Worm (Caenorhabditis elegans) whole organism, mixed stage, embryonic: ENCODE data around the gene daf-3.

ENCODE experiments used
- M03D4.4 ChIP-seq: sonication (generic microtip); optimal IDR thresholded peaks from 2 replicates; lab custom pipeline; 2017; ENCODE audit warnings: mild to moderate bottlenecking, missing genetic modification characterization, missing compliant biosample characterization
- bed-3 ChIP-seq: fragments of 200-800 bp; sonication (Bioruptor generic); optimal IDR thresholded peaks from 3 replicates; lab custom pipeline; 2018; ENCODE audit warnings: mild to moderate bottlenecking, missing genetic modification characterization, moderate library complexity, missing compliant biosample characterization
- blmp-1 ChIP-seq: fragments of 150-350 bp; optimal IDR thresholded peaks from 2 replicates; lab custom pipeline; 2014; ENCODE audit warnings: missing biosample characterization, missing genetic modification characterization
- ceh-39 ChIP-seq: fragments of 150-350 bp; optimal IDR thresholded peaks from 2 replicates; lab custom pipeline; 2014; ENCODE audit warnings: missing biosample characterization, missing genetic modification characterization
- ceh-43 ChIP-seq: fragments of 200-800 bp; sonication (Bioruptor generic); optimal IDR thresholded peaks from 2 replicates; lab custom pipeline; 2018; ENCODE audit warnings: mild to moderate bottlenecking, missing genetic modification characterization, moderate library complexity, missing compliant biosample characterization
- ces-1 ChIP-seq: fragments of 150-350 bp; optimal IDR thresholded peaks from 2 replicates; lab custom pipeline; 2014; ENCODE audit warnings: missing biosample characterization, missing genetic modification reagents, missing genetic modification characterization
- cnd-1 ChIP-seq: fragments of 200-800 bp; sonication (Bioruptor generic); optimal IDR thresholded peaks from 2 replicates; lab custom pipeline; 2018; ENCODE audit warnings: mild to moderate bottlenecking, missing genetic modification characterization, missing compliant biosample characterization
- drap-1 ChIP-seq: fragments of 200-800 bp; sonication (Bioruptor generic); optimal IDR thresholded peaks from 3 replicates; lab custom pipeline; 2018; ENCODE audit warnings: mild to moderate bottlenecking, missing genetic modification characterization, missing compliant biosample characterization
- elt-1 ChIP-seq: sonication (generic microtip); optimal IDR thresholded peaks from 2 replicates; lab custom pipeline; 2017; ENCODE audit warnings: missing genetic modification characterization, mild to moderate bottlenecking, missing compliant biosample characterization, antibody characterized with exemption, moderate library complexity, borderline replicate concordance; ENCODE audit not compliant: insufficient read depth
- elt-3 ChIP-seq: fragments of 150-350 bp; optimal IDR thresholded peaks from 2 replicates; lab custom pipeline; 2014; ENCODE audit warnings: missing biosample characterization, missing genetic modification characterization
- flh-1 ChIP-seq: fragments of 200-800 bp; sonication (Bioruptor generic); optimal IDR thresholded peaks from 2 replicates; lab custom pipeline; 2018; ENCODE audit warnings: mild to moderate bottlenecking, missing genetic modification characterization, moderate library complexity, missing compliant biosample characterization
- ham-2 ChIP-seq: fragments of 200-800 bp; sonication (Bioruptor generic); optimal IDR thresholded peaks from 2 replicates; lab custom pipeline; 2018; ENCODE audit warnings: mild to moderate bottlenecking, missing genetic modification characterization, missing compliant biosample characterization
- hlh-1 ChIP-seq: fragments of 150-350 bp; optimal IDR thresholded peaks from 2 replicates; lab custom pipeline; 2014; ENCODE audit warnings: missing biosample characterization, missing genetic modification reagents, missing genetic modification characterization
- lin-13 ChIP-seq: fragments of 150-350 bp; optimal IDR thresholded peaks from 2 replicates; lab custom pipeline; 2014; ENCODE audit warnings: missing biosample characterization, missing genetic modification characterization
- lin-32 ChIP-seq: fragments of 200-800 bp; sonication (Bioruptor generic); optimal IDR thresholded peaks from 2 replicates; lab custom pipeline; 2018; ENCODE audit warnings: mild to moderate bottlenecking, missing genetic modification characterization, missing compliant biosample characterization
- lsy-2 ChIP-seq: fragments of 150-350 bp; optimal IDR thresholded peaks from 2 replicates; lab custom pipeline; 2014; ENCODE audit warnings: missing biosample characterization, missing genetic modification characterization
- mab-5 ChIP-seq: fragments of 150-350 bp; optimal IDR thresholded peaks from 2 replicates; lab custom pipeline; 2014; ENCODE audit warnings: missing biosample characterization, missing genetic modification characterization
- mep-1 ChIP-seq: fragments of 150-350 bp; optimal IDR thresholded peaks from 2 replicates; lab custom pipeline; 2017; ENCODE audit warnings: missing biosample characterization, missing genetic modification reagents, missing genetic modification characterization, inconsistent platforms
- mls-2 ChIP-seq: sonication (generic microtip); optimal IDR thresholded peaks from 2 replicates; lab custom pipeline; 2016; ENCODE audit warnings: mild to moderate bottlenecking, missing genetic modification characterization, moderate library complexity, missing compliant biosample characterization
- nhr-12 ChIP-seq: fragments of 150-350 bp; optimal IDR thresholded peaks from 2 replicates; lab custom pipeline; 2014; ENCODE audit warnings: missing biosample characterization, missing genetic modification characterization
- nhr-2 ChIP-seq: fragments of 150-350 bp; optimal IDR thresholded peaks from 2 replicates; lab custom pipeline; 2014; ENCODE audit warnings: missing biosample characterization, missing genetic modification characterization
- nhr-28 ChIP-seq: fragments of 150-350 bp; optimal IDR thresholded peaks from 2 replicates; lab custom pipeline; 2014; ENCODE audit warnings: missing biosample characterization, missing genetic modification characterization
- pha-4 ChIP-seq: fragments of 150-350 bp; optimal IDR thresholded peaks from 2 replicates; lab custom pipeline; 2018; ENCODE audit warnings: missing biosample characterization, missing genetic modification reagents, missing genetic modification characterization
- sem-2 ChIP-seq: fragments of 200-800 bp; sonication (Bioruptor generic); optimal IDR thresholded peaks from 2 replicates; lab custom pipeline; 2018; ENCODE audit warnings: mild to moderate bottlenecking, missing genetic modification characterization, missing compliant biosample characterization
- snpc-4 ChIP-seq: fragments of 150-350 bp; optimal IDR thresholded peaks from 2 replicates; lab custom pipeline; 2014; ENCODE audit warnings: missing biosample characterization, missing genetic modification characterization
- sptf-1 ChIP-seq: sonication (generic microtip); optimal IDR thresholded peaks from 2 replicates; lab custom pipeline; 2017; ENCODE audit warnings: mild to moderate bottlenecking, missing genetic modification characterization, moderate library complexity, missing compliant biosample characterization
- unc-120 ChIP-seq: sonication (generic microtip); optimal IDR thresholded peaks from 2 replicates; lab custom pipeline; 2017; ENCODE audit warnings: missing genetic modification characterization, missing compliant biosample characterization; ENCODE audit not compliant: poor library complexity, severe bottlenecking
- unc-39 ChIP-seq: fragments of 150-350 bp; optimal IDR thresholded peaks from 2 replicates; lab custom pipeline; 2014; ENCODE audit warnings: missing biosample characterization, missing genetic modification characterization
- unc-62 ChIP-seq: fragments of 150-350 bp; optimal IDR thresholded peaks from 2 replicates; lab custom pipeline; 2014; ENCODE audit warnings: missing biosample characterization, missing genetic modification reagents, missing genetic modification characterization

Gene daf-3

ce11 chrX:865214-865613 is 39.9 kb upstream of the daf-3 start:
- TF ChIP-seq unc-39 (tag; lab: Kevin White, UChicago) (no peak), nhr-28 (tag; lab: Kevin White, UChicago) (no peak), mls-2 (no peak), pha-4 (no peak), sem-2 (no peak), unc-62 (no peak), lsy-2 (tag; lab: Kevin White, UChicago) (no peak), unc-120 (tag; lab: Kevin White, UChicago) (no peak), sptf-1 (tag; lab: Kevin White, UChicago) (no peak), mab-5 (tag; lab: Kevin White, UChicago) (no peak), blmp-1 (tag; lab: Kevin White, UChicago) (no peak), ceh-43 (GFP tag; lab: Kevin White, UChicago) (no peak), elt-1 (tag; lab: Kevin White, UChicago) (no peak), hlh-1 (tag; lab: Kevin White, UChicago) (no peak), ceh-39 (tag; lab: Kevin White, UChicago) (no peak), drap-1 (GFP tag; lab: Kevin White, UChicago) (no peak), snpc-4 (no peak), elt-3 (tag; lab: Kevin White, UChicago) (no peak)

- peak; percentile 73 for TF ChIP-seq elt-3 (tag; lab: Kevin White, UChicago)
- TF ChIP-seq nhr-12 (tag; lab: Kevin White, UChicago) = no peak
Measured at ce11 chrX:864293-864731, 39.0 kb upstream of the daf-3 start.

- TF ChIP-seq nhr-28 (tag; lab: Kevin White, UChicago) (no peak), elt-1 (tag; lab: Kevin White, UChicago) (no peak), M03D4.4 (no peak), lin-13 (tag; lab: Kevin White, UChicago) (no peak), hlh-1 (tag; lab: Kevin White, UChicago) (no peak), nhr-2 (no peak), drap-1 (GFP tag; lab: Kevin White, UChicago) (no peak), mep-1 (no peak), mls-2 (no peak), ceh-39 (tag; lab: Kevin White, UChicago) (no peak), nhr-12 (tag; lab: Kevin White, UChicago) (no peak)
Measured at ce11 chrX:863478-863877, 38.2 kb upstream of the daf-3 start, which contains the start of gene cdo-1. cdo-1 (minus strand) TSS chrX:863578.

- TF ChIP-seq elt-3 (tag; lab: Kevin White, UChicago) = no peak
- no peak for TF ChIP-seq nhr-12 (tag; lab: Kevin White, UChicago)
- no peak for TF ChIP-seq unc-39 (tag; lab: Kevin White, UChicago)
- no peak for TF ChIP-seq pha-4
- TF ChIP-seq lin-32 = no peak
- no peak for TF ChIP-seq flh-1 (GFP tag; lab: Kevin White, UChicago)
- TF ChIP-seq unc-120 (tag; lab: Kevin White, UChicago) = no peak
- no peak for TF ChIP-seq bed-3
Measured at ce11 chrX:861378-861777, 36.1 kb upstream of the daf-3 start.

- TF ChIP-seq ces-1 (GFP tag; lab: Kevin White, UChicago) = peak; percentile 90
- no peak for TF ChIP-seq ham-2
- TF ChIP-seq snpc-4 = no peak
- TF ChIP-seq mep-1 = no peak
Measured at ce11 chrX:859401-859800, 34.1 kb upstream of the daf-3 start, which contains the start of gene F56F10.2. F56F10.2 (plus strand) TSS chrX:859615.

- peak; percentile 27 for TF ChIP-seq pha-4
- no peak for TF ChIP-seq cnd-1 (tag; lab: Kevin White, UChicago)
Measured at ce11 chrX:857658-858057, 32.4 kb upstream of the daf-3 start.
